Worm (Caenorhabditis elegans) whole organism, L3 larva: ENCODE results near the gene B0252.5.

Experiments used
- R02D3.7 ChIP-seq: fragments of 150-350 bp; optimal IDR thresholded peaks from 2 replicates; lab custom pipeline; 2014; ENCODE audit warnings: missing biosample characterization, missing genetic modification characterization
- ZK546.5 ChIP-seq: sonication (generic microtip); optimal IDR thresholded peaks from 2 replicates; lab custom pipeline; 2017; ENCODE audit warnings: missing biosample characterization, missing genetic modification characterization
- aly-2 ChIP-seq: fragments of 150-350 bp; optimal IDR thresholded peaks from 2 replicates; lab custom pipeline; 2014; ENCODE audit warnings: missing biosample characterization, missing genetic modification characterization
- ama-1 ChIP-seq: fragments of 150-350 bp; optimal IDR thresholded peaks from 2 replicates; lab custom pipeline; 2018
- ceh-82 ChIP-seq: fragments of 150-350 bp; optimal IDR thresholded peaks from 2 replicates; lab custom pipeline; 2014; ENCODE audit warnings: missing biosample characterization, missing genetic modification characterization
- ceh-9 ChIP-seq: sonication (generic microtip); optimal IDR thresholded peaks from 2 replicates; lab custom pipeline; 2018; ENCODE audit warnings: missing biosample characterization, missing genetic modification characterization
- egl-5 ChIP-seq: fragments of 150-350 bp; optimal IDR thresholded peaks from 2 replicates; lab custom pipeline; 2017; ENCODE audit warnings: missing biosample characterization, missing genetic modification reagents, missing genetic modification characterization, inconsistent platforms
- elt-1 ChIP-seq: fragments of 150-350 bp; optimal IDR thresholded peaks from 2 replicates; lab custom pipeline; 2014; ENCODE audit warnings: missing biosample characterization, missing genetic modification characterization
- elt-2 ChIP-seq: sonication (generic microtip); optimal IDR thresholded peaks from 2 replicates; lab custom pipeline; 2016; ENCODE audit warnings: missing genetic modification reagents, mild to moderate bottlenecking, missing genetic modification characterization, missing compliant biosample characterization
- elt-3 ChIP-seq, 3 experiments: fragments of 150-350 bp in 1 of 3; sonication (generic microtip) in 2 of 3; optimal IDR thresholded peaks; 2 replicates in 2 of 3; 4 replicates in 1 of 3; lab custom pipeline; 2014 to 2017; ENCODE audit warnings: missing biosample characterization in 3 of 3, missing genetic modification characterization in 3 of 3
- fkh-2 ChIP-seq: fragments of 150-350 bp; optimal IDR thresholded peaks from 2 replicates; lab custom pipeline; 2014; ENCODE audit warnings: missing biosample characterization, missing genetic modification reagents, missing genetic modification characterization
- fos-1 ChIP-seq: fragments of 150-350 bp; optimal IDR thresholded peaks from 2 replicates; lab custom pipeline; 2014; ENCODE audit warnings: missing biosample characterization, missing genetic modification characterization
- hmg-11 ChIP-seq: sonication (generic microtip); optimal IDR thresholded peaks from 2 replicates; lab custom pipeline; 2016; ENCODE audit warnings: missing genetic modification characterization, missing compliant biosample characterization
- lin-15B ChIP-seq: fragments of 150-350 bp; optimal IDR thresholded peaks from 2 replicates; lab custom pipeline; 2014; ENCODE audit warnings: missing biosample characterization, missing genetic modification characterization
- lin-39 ChIP-seq: fragments of 150-350 bp; optimal IDR thresholded peaks from 2 replicates; lab custom pipeline; 2018; ENCODE audit warnings: missing biosample characterization, missing genetic modification reagents, missing genetic modification characterization
- mdl-1 ChIP-seq: fragments of 150-350 bp; optimal IDR thresholded peaks from 2 replicates; lab custom pipeline; 2014; ENCODE audit warnings: missing biosample characterization, missing genetic modification characterization
- mml-1 ChIP-seq: fragments of 150-350 bp; sonication (generic microtip); optimal IDR thresholded peaks from 3 replicates; lab custom pipeline; 2014; ENCODE audit warnings: missing biosample characterization, missing genetic modification characterization
- nfya-1 ChIP-seq: sonication (generic microtip); optimal IDR thresholded peaks from 2 replicates; lab custom pipeline; 2017; ENCODE audit warnings: missing genetic modification characterization, mild to moderate bottlenecking, missing compliant biosample characterization, antibody characterized with exemption, moderate library complexity; ENCODE audit not compliant: insufficient read depth
- nhr-11 ChIP-seq: fragments of 150-350 bp; optimal IDR thresholded peaks from 2 replicates; lab custom pipeline; 2014; ENCODE audit warnings: missing biosample characterization, missing genetic modification characterization
- nhr-12 ChIP-seq: fragments of 150-350 bp; optimal IDR thresholded peaks from 2 replicates; lab custom pipeline; 2014; ENCODE audit warnings: missing biosample characterization, missing genetic modification characterization
- nhr-237 ChIP-seq: fragments of 150-350 bp; optimal IDR thresholded peaks from 2 replicates; lab custom pipeline; 2014; ENCODE audit warnings: missing biosample characterization, missing genetic modification characterization
- nhr-25 ChIP-seq: sonication (generic microtip); optimal IDR thresholded peaks from 2 replicates; lab custom pipeline; 2017; ENCODE audit warnings: missing biosample characterization, missing genetic modification characterization
- nhr-28 ChIP-seq: fragments of 150-350 bp; optimal IDR thresholded peaks from 2 replicates; lab custom pipeline; 2014; ENCODE audit warnings: missing biosample characterization, missing genetic modification characterization
- nhr-43 ChIP-seq: sonication (generic microtip); optimal IDR thresholded peaks from 2 replicates; lab custom pipeline; 2016; ENCODE audit warnings: mild to moderate bottlenecking, missing genetic modification characterization, missing compliant biosample characterization; ENCODE audit not compliant: poor library complexity, severe bottlenecking
- nhr-67 ChIP-seq: fragments of 150-350 bp; optimal IDR thresholded peaks from 2 replicates; lab custom pipeline; 2014; ENCODE audit warnings: missing biosample characterization, missing genetic modification characterization
- pha-4 ChIP-seq: fragments of 150-350 bp; optimal IDR thresholded peaks from 2 replicates; lab custom pipeline; 2014; ENCODE audit warnings: missing biosample characterization, missing genetic modification reagents, missing genetic modification characterization
- pqm-1 ChIP-seq: fragments of 150-350 bp; optimal IDR thresholded peaks from 2 replicates; lab custom pipeline; 2017; ENCODE audit warnings: missing biosample characterization, missing genetic modification characterization, inconsistent platforms
- snpc-4 ChIP-seq: fragments of 150-350 bp; optimal IDR thresholded peaks from 2 replicates; lab custom pipeline; 2014; ENCODE audit warnings: missing biosample characterization, missing genetic modification characterization
- tbx-2 ChIP-seq: sonication (generic microtip); optimal IDR thresholded peaks from 2 replicates; lab custom pipeline; 2016; ENCODE audit warnings: mild to moderate bottlenecking, missing genetic modification characterization, missing compliant biosample characterization
- unc-39 ChIP-seq: sonication (generic microtip); optimal IDR thresholded peaks from 4 replicates; lab custom pipeline; 2017; ENCODE audit warnings: missing biosample characterization, missing genetic modification characterization
- unc-62 ChIP-seq: fragments of 150-350 bp; sonication (generic microtip); optimal IDR thresholded peaks from 4 replicates; lab custom pipeline; 2014; ENCODE audit warnings: missing biosample characterization, missing genetic modification reagents, missing genetic modification characterization
- zag-1 ChIP-seq: fragments of 150-350 bp; optimal IDR thresholded peaks from 2 replicates; lab custom pipeline; 2014; ENCODE audit warnings: missing biosample characterization, missing genetic modification characterization
- ztf-11 ChIP-seq: fragments of 150-350 bp; optimal IDR thresholded peaks from 2 replicates; lab custom pipeline; 2014; ENCODE audit warnings: missing biosample characterization, missing genetic modification characterization

B0252.5 gene

DNA sequence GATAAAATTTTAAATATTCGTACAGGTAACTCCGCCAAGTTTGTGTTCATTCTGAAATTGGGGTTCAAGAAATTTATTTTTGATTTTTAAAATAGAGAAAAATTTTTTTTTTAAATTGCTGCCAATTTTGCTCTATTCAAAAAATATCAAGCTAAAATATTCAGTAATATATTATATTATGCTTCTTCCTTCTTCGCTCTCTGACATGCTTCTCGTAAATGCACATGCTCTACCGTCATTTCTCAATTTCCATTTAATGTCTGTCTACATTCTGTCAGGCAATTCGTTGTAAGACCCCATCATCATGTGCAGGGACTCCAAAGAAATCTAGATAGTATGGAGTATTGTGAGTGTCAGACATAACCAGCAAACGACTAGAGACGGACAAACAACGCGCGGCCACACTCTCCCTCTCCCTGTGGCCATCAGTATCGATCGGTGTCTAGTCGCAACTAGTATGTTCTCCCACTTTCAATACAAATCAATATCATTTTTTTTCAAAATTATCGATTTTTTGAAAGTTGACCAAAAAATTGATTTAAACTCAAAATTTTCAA is 32.6 kb upstream of the B0252.5 start, which contains the start of the genes malt-1 and ceh-38 (continued):
- TF ChIP-seq unc-62 (GFP tag; lab: Kevin White, UChicago) (peak; percentile 72), nhr-25 (tag; lab: Kevin White, UChicago) (peak; percentile 90), unc-39 (tag; lab: Kevin White, UChicago) (no peak), snpc-4 (tag; lab: Kevin White, UChicago) (peak; percentile 96), nfya-1 (tag; lab: Kevin White, UChicago) (peak; percentile 98), nhr-67 (tag; lab: Kevin White, UChicago) (no peak), fkh-2 (tag; lab: Kevin White, UChicago) (peak; percentile 58), zag-1 (tag; lab: Kevin White, UChicago) (no peak), lin-15B (tag; lab: Kevin White, UChicago) (peak; percentile 92), tbx-2 (tag; lab: Kevin White, UChicago) (peak; percentile 86), mdl-1 (tag; lab: Kevin White, UChicago) (peak; percentile 86), elt-3 (tag; optimal IDR thresholded peaks at IDR 0.05; lab: Kevin White, UChicago) (no peak), ceh-9 (tag; lab: Kevin White, UChicago) (no peak)
- TF ChIP-seq, all 47 proteins: peak for 29

DNA sequence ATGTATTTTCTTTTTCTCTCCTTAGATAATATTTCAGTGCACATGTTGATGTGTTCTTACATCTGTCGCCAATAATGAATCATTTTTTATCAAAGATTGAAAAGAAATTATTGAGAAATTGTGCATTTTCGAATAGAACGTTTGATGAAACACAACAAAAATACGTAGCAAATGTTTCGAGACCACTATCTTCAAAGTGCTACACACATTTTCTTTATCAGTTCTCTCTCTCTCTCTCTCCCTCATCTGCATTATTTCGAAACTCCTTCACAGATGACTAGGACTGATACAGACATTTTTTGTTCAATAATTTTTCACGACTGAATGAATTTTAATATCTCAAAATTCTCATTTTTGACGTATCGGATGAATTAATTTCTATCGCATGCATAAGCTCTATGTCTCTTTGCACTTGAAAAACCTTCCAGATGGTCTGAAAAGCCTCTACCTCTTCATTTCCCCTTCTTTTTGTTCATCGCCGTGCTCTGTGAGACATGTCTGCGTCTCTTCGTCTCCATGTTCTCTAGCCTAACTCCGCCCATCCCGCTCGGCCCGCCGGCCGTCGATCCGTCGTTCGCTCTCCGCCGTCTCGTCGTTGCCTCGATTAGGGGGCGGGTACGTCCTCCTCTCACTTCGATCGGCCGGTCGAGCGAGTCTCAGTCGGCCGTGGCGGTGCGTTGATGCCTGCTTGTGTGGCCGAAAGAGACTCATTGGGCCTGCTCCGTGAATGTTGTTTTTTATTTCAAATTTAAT is 24.8 kb upstream of the B0252.5 start:
- TF ChIP-seq elt-1 (no peak), pqm-1 (tag; lab: Kevin White, UChicago) (peak; percentile 11), ceh-82 (tag; lab: Kevin White, UChicago) (no peak), elt-2 (peak; percentile 70), aly-2 (tag; lab: Kevin White, UChicago) (no peak), lin-39 (tag; lab: Kevin White, UChicago) (peak; percentile 92), ama-1 (no peak), nhr-237 (tag; lab: Kevin White, UChicago) (no peak), nhr-67 (tag; lab: Kevin White, UChicago) (no peak), nfya-1 (tag; lab: Kevin White, UChicago) (peak; percentile 57), ztf-11 (tag; lab: Kevin White, UChicago) (no peak), fkh-2 (tag; lab: Kevin White, UChicago) (no peak), nhr-12 (tag; lab: Kevin White, UChicago) (no peak), ZK546.5 (tag; lab: Kevin White, UChicago) (no peak), tbx-2 (tag; lab: Kevin White, UChicago) (no peak), hmg-11 (tag; lab: Kevin White, UChicago) (peak; percentile 49), egl-5 (no peak), fos-1 (tag; lab: Kevin White, UChicago) (no peak), pha-4 (tag; lab: Kevin White, UChicago) (no peak), nhr-28 (tag; lab: Kevin White, UChicago) (no peak)

DNA sequence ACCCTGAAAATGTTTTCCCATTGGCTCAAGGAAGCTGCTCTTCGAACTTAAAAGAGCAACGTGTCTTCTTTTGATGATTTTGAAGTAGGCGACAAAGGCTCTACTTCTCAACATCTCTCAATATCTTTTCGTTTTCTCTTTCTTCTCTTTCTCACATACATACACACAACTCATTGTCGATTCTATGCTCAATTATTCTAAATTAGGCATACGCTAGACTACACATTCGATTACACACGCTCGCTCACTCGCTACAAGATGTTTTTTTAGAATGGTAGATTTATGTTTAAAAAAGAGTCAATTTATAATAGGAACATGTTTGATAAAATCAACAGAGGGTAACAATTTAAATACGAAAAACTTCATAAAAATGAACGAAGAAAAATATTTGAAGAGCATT is 22.8 kb upstream of the B0252.5 start:
- TF ChIP-seq tbx-2 (tag; lab: Kevin White, UChicago): no peak
- peak; percentile 22 for TF ChIP-seq nhr-11 (tag; lab: Kevin White, UChicago)
- TF ChIP-seq unc-62 (GFP tag; lab: Kevin White, UChicago): no peak
- no peak for TF ChIP-seq elt-3 (tag; optimal IDR thresholded peaks at IDR 0.05; lab: Kevin White, UChicago)
- no peak for TF ChIP-seq ceh-9 (tag; lab: Kevin White, UChicago)
- TF ChIP-seq hmg-11 (tag; lab: Kevin White, UChicago): no peak

DNA sequence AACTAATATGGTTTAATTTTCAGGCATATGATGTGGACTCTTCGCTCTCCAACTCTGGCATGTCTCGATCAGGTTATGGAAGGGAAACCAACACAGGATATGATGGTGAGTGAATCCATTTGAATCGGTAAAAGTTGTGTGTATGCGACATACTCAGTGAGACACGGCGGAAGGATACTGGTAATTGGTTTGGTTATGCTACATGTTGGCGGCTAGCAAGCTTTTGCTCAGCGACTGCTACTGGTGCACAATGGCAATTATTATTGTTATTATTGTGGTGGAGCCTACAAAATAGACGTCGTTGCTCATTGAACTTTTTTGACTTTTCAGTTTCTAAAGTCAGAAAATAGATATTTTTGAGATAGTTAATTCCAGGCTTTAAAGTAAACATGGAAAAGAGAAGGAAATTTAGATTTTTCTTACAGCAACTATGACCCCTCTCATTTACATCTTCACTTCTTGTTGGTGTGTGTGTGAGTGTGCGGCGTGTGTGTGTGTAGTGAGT is 22.1 kb upstream of the B0252.5 start:
- TF ChIP-seq lin-15B (tag; lab: Kevin White, UChicago) (no peak), nhr-67 (tag; lab: Kevin White, UChicago) (no peak), egl-5 (peak; percentile 42), mml-1 (tag; lab: Kevin White, UChicago) (no peak), nhr-11 (tag; lab: Kevin White, UChicago) (peak; percentile 44), R02D3.7 (no peak), mdl-1 (tag; lab: Kevin White, UChicago) (no peak), nhr-43 (tag; lab: Kevin White, UChicago) (no peak), elt-2 (no peak)
- TF ChIP-seq, all 47 proteins: peak for 2
